Worm (Caenorhabditis elegans): ENCODE results near the gene F09F9.2.
A peak's percentile ranks its signal among the peaks of the same experiment; 100 is the strongest.

DNA sequence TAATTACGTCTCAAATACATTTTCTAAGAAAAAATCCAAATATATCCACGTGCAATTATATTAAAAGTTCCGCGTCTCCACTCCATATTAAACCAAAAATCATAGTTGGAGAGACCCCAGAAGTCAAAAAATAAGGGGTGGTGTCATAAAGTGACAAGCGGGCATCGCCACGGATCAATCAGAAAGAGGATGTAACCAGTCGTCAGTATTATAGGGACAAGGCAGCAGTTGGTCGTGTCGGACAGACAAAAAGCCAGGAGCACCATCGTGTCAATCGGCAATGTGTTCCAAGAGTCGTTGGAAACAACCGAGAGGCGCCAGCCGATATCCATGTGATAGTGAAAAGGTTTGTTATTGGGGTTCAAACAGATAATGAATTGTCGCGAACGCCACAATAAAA, 35.3 kb downstream of the F09F9.2 start:
- TF ChIP-seq D1046.2 (GFP tag; IDR thresholded peaks at IDR 0.05): no peak
- peak in 1 of 2 experiments; percentile 68 for TF ChIP-seq daf-16 (GFP tag; optimal IDR thresholded peaks at IDR 0.05)
- no peak for TF ChIP-seq daf-16 (tag; optimal IDR thresholded peaks at IDR 0.05)
- no peak for TF ChIP-seq aly-2 (tag; optimal IDR thresholded peaks at IDR 0.05)
- TF ChIP-seq pha-4 (GFP tag; IDR thresholded peaks at IDR 0.05): no peak
- TF ChIP-seq pha-4 (tag; optimal IDR thresholded peaks at IDR 0.05): no peak
- no peak for TF ChIP-seq ces-1 (GFP tag; optimal IDR thresholded peaks at IDR 0.05)

Data from whole organism, L4 larva.